Fruit fly (Drosophila melanogaster): ENCODE measurements around the gene CG33500.
A peak's percentile ranks its signal among the peaks of the same experiment; 100 is the strongest.

Gene CG33500

DNA sequence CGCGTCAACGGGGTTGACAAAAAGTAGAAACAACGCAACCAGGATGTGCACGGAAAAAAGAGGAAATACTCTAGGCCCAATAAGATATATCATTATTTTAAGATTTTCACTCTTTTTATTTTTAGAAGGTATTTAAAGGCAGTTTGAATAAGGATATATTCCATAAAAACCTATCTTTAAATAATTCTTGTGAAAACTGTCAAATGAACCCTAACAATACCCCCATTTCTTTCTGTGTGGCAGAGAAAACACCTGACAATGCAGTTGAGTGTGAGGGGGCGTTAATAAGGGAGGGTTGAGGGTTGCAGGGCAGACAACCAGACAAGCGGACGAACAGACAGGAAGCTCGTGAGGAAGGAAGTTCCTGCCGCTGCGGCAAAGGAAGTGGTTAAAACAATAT, 43.5 kb downstream of the CG33500 start (continued):
- TF ChIP-seq org-1 (GFP tag; optimal IDR thresholded peaks at IDR 0.05) (no peak), zfh1 (GFP tag; IDR thresholded peaks at IDR 0.05) (peak; percentile 54; the same call in 1 of the 3 replicates), CG9932 (GFP tag; IDR thresholded peaks at IDR 0.05) (no peak), tio (GFP tag; optimal IDR thresholded peaks at IDR 0.05) (peak; percentile 1), CG16813 (GFP tag; IDR thresholded peaks at IDR 0.05; ENCODE audit: partially characterized antibody) (0 out of 3 replicates have a peak, but pooled peaks have one; percentile 21), CG11247 (GFP tag; IDR thresholded peaks at IDR 0.05) (no peak), pum (GFP tag; optimal IDR thresholded peaks at IDR 0.05) (no peak), ftz-f1 (GFP tag; optimal IDR thresholded peaks at IDR 0.05) (no peak), CG10654 (GFP tag; optimal IDR thresholded peaks at IDR 0.05) (no peak), CG4854 (GFP tag; optimal IDR thresholded peaks at IDR 0.05) (no peak), Rx (GFP tag; IDR thresholded peaks at IDR 0.05) (no peak), fd3F (GFP tag; optimal IDR thresholded peaks at IDR 0.05) (no peak), mirr (GFP tag; optimal IDR thresholded peaks at IDR 0.05) (no peak), MESR4 (GFP tag; optimal IDR thresholded peaks at IDR 0.05) (no peak), chif (GFP tag; optimal IDR thresholded peaks at IDR 0.05) (peak in 1 of 2 experiments; percentile 16), ems (GFP tag; optimal IDR thresholded peaks at IDR 0.05) (peak; percentile 2), Ada2b (GFP tag; IDR thresholded peaks at IDR 0.05) (peak; percentile 26; the same call in 1 of the 2 replicates), gcm (GFP tag; optimal IDR thresholded peaks at IDR 0.05) (peak; percentile 45), CG3995 (GFP tag; optimal IDR thresholded peaks at IDR 0.05) (no peak), CG6854 (GFP tag; optimal IDR thresholded peaks at IDR 0.05) (no peak), Bdp1 (GFP tag; optimal IDR thresholded peaks at IDR 0.05) (no peak), Myb (GFP tag; optimal IDR thresholded peaks at IDR 0.05) (no peak), CHES-1-like (GFP tag; optimal IDR thresholded peaks at IDR 0.05) (peak; percentile 4), salm (tag; optimal IDR thresholded peaks at IDR 0.05) (no peak), fd64A (GFP tag; optimal IDR thresholded peaks at IDR 0.05) (no peak), sr (GFP tag; IDR thresholded peaks at IDR 0.05) (no peak), CG17802 (tag; optimal IDR thresholded peaks at IDR 0.05) (no peak), Trl (optimal IDR thresholded peaks at IDR 0.05) (no peak), Trl (GFP tag; optimal IDR thresholded peaks at IDR 0.05) (no peak), kni (GFP tag; optimal IDR thresholded peaks at IDR 0.05) (no peak), sisA (GFP tag; IDR thresholded peaks at IDR 0.05) (peak; percentile 45), CG11085 (GFP tag; IDR thresholded peaks at IDR 0.05) (no peak), CG11398 (GFP tag; optimal IDR thresholded peaks at IDR 0.05) (no peak), CG7556 (GFP tag; optimal IDR thresholded peaks at IDR 0.05) (peak; percentile 36), gcm2 (GFP tag; optimal IDR thresholded peaks at IDR 0.05) (no peak), Mes4 (GFP tag; optimal IDR thresholded peaks at IDR 0.05) (no peak), CG14860 (GFP tag; IDR thresholded peaks at IDR 0.05; ENCODE audit: partially characterized antibody) (no peak), nmo (GFP tag; optimal IDR thresholded peaks at IDR 0.05) (peak; percentile 40), CG6813 (GFP tag; optimal IDR thresholded peaks at IDR 0.05) (no peak), Adf1 (GFP tag; IDR thresholded peaks at IDR 0.05) (no peak), Neu2 (GFP tag; optimal IDR thresholded peaks at IDR 0.05; ENCODE audit: borderline replicate concordance) (no peak), croc (GFP tag; conservative IDR thresholded peaks at IDR 0.05) (no peak), klu (GFP tag; IDR thresholded peaks at IDR 0.05) (no peak), Chrac-16 (GFP tag; optimal IDR thresholded peaks at IDR 0.05) (peak; percentile 45), Ssrp (tag; optimal IDR thresholded peaks at IDR 0.05) (peak; percentile 15), C15 (GFP tag; IDR thresholded peaks at IDR 0.05) (no peak), ewg (GFP tag; optimal IDR thresholded peaks at IDR 0.05) (no peak), gsb-n (tag; optimal IDR thresholded peaks at IDR 0.05) (peak; percentile 34), CoRest (tag; optimal IDR thresholded peaks at IDR 0.05) (no peak), CG12104 (GFP tag; optimal IDR thresholded peaks at IDR 0.05) (no peak), ato (GFP tag; IDR thresholded peaks at IDR 0.05; ENCODE audit: partially characterized antibody) (no peak), oc (tag; optimal IDR thresholded peaks at IDR 0.05) (no peak)

Data from whole organism, embryonic.